Fruit fly (Drosophila melanogaster) S2 (cell line): ENCODE results near the gene galectin.

Experiments used
- CG8478 ChIP-seq: fragments of >200 bp; optimal IDR thresholded peaks from 2 replicates; lab custom pipeline; 2018
- CTCF ChIP-seq, 2 experiments: fragments of >200 bp; optimal IDR thresholded peaks; 2 replicates each; lab custom pipeline; 2018

dm6 chr2L:66369-67278, 4.9 kb upstream of the galectin start, which contains the start of gene dbr:
- TF ChIP-seq CG8478 (lab: Kevin White, UChicago), result no peak
- TF ChIP-seq CTCF (optimal IDR thresholded peaks at IDR 0.05; lab: Kevin White, UChicago), result no peak
